Worm (Caenorhabditis elegans): ENCODE results near the gene tpan-1.

tpan-1 gene

ce11 chrV:20789105-20789504 is at the start of gene tpan-1:
Gene tpan-1, plus strand, starts transcription at chrV:20789502.
- peak; percentile 64 for TF ChIP-seq nhr-129 (tag; optimal IDR thresholded peaks at IDR 0.05)
- TF ChIP-seq F13H6.1 (tag; optimal IDR thresholded peaks at IDR 0.05): peak; percentile 53
- peak; percentile 75 for TF ChIP-seq lin-11 (tag; optimal IDR thresholded peaks at IDR 0.05)
- peak; percentile 76 for TF ChIP-seq crh-2 (tag; optimal IDR thresholded peaks at IDR 0.05)
- TF ChIP-seq mab-5 (tag; optimal IDR thresholded peaks at IDR 0.05): peak; percentile 22
- TF ChIP-seq ZK546.5 (tag; optimal IDR thresholded peaks at IDR 0.05): no peak
- TF ChIP-seq peb-1 (tag; optimal IDR thresholded peaks at IDR 0.05): no peak
- no peak for TF ChIP-seq dmd-4 (tag; optimal IDR thresholded peaks at IDR 0.05)
- TF ChIP-seq Y55F3AM.14 (GFP tag; optimal IDR thresholded peaks at IDR 0.05): peak; percentile 91
- TF ChIP-seq egl-27 (tag; optimal IDR thresholded peaks at IDR 0.05): peak; percentile 16
- TF ChIP-seq C34F6.9 (tag; optimal IDR thresholded peaks at IDR 0.05): peak; percentile 75
- peak; percentile 85 for TF ChIP-seq zag-1 (tag; optimal IDR thresholded peaks at IDR 0.05)
- TF ChIP-seq nhr-23 (tag; optimal IDR thresholded peaks at IDR 0.05): no peak
- TF ChIP-seq nhr-11 (tag; optimal IDR thresholded peaks at IDR 0.05): no peak
- TF ChIP-seq nhr-237 (tag; optimal IDR thresholded peaks at IDR 0.05): no peak
- no peak for TF ChIP-seq skn-1 (tag; optimal IDR thresholded peaks at IDR 0.05)
- TF ChIP-seq ztf-11 (tag; optimal IDR thresholded peaks at IDR 0.05): no peak
- TF ChIP-seq unc-62 (GFP tag; optimal IDR thresholded peaks at IDR 0.05): no peak
- peak; percentile 29 to 57 for TF ChIP-seq lsy-2 (tag; optimal IDR thresholded peaks at IDR 0.05)
- TF ChIP-seq mdl-1 (tag; optimal IDR thresholded peaks at IDR 0.05): peak in 1 of 2 experiments; percentile 73
- TF ChIP-seq sem-4 (tag; optimal IDR thresholded peaks at IDR 0.05): peak; percentile 36
- TF ChIP-seq snpc-4 (tag; optimal IDR thresholded peaks at IDR 0.05): no peak
- 0 out of 2 replicates have a peak, but pooled peaks have one; percentile 79 for TF ChIP-seq ztf-1 (GFP tag; conservative IDR thresholded peaks at IDR 0.05)
- TF ChIP-seq unc-55 (GFP tag; optimal IDR thresholded peaks at IDR 0.05): peak; percentile 90

- TF ChIP-seq unc-55 (GFP tag; optimal IDR thresholded peaks at IDR 0.05) (peak; percentile 54), lsy-2 (tag; optimal IDR thresholded peaks at IDR 0.05) (peak in 1 of 2 experiments; percentile 47), nhr-129 (tag; optimal IDR thresholded peaks at IDR 0.05) (peak; percentile 10), C34F6.9 (tag; optimal IDR thresholded peaks at IDR 0.05) (peak; percentile 46), nhr-23 (tag; optimal IDR thresholded peaks at IDR 0.05) (no peak), lin-13 (GFP tag; optimal IDR thresholded peaks at IDR 0.05) (peak; percentile 30)
These were observed 44.9 kb upstream of the tpan-1 start, which contains the start of gene dnj-25 for ce11 chrV:20744290-20744837. Gene dnj-25, minus strand, starts transcription at chrV:20744346.

DNA sequence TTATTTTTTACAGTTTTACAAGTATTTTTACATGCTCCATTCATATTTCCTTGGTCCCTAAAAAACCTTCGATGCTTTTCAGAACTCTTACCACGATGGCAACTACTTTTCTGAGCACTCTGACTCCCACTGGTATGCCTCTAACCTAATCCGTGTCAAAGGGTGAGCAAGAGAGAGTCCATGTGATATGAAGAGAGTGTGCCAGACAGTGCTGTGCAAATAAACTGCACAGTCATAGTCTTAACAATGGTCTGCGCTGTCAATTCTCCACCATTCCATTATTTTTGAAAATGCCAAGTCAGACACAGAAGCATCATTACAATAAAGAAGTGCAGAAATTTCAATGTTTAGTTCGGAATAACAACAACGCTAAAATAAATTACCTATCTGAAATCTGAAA is 44.0 kb upstream of the tpan-1 start:
- TF ChIP-seq F13H6.1 (tag; optimal IDR thresholded peaks at IDR 0.05): peak; percentile 26
- TF ChIP-seq mbf-1 (tag; optimal IDR thresholded peaks at IDR 0.05): no peak

DNA sequence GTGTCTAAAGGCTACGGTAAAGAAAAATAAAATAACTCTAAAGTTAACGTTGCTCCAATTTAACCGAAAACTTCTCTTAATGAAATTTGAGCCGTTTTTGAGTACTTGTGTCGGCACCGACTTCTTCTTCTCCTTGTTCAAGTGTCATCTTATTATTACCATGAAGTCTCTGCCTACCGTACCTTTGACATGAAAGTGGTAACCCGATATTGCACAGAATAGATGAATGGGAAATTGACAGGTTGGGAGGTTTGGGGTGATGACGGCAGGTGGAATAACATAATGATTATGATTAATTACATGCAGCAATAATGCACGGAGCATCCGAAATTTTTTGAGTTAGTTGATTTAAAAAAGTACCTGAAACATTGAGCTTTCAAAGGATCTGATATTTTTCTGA is 42.5 kb upstream of the tpan-1 start:
- TF ChIP-seq ama-1 (optimal IDR thresholded peaks at IDR 0.05) (no peak), F13H6.1 (tag; optimal IDR thresholded peaks at IDR 0.05) (peak; percentile 41), snpc-4 (tag; optimal IDR thresholded peaks at IDR 0.05) (no peak), C34F6.9 (tag; optimal IDR thresholded peaks at IDR 0.05) (no peak), alr-1 (tag; optimal IDR thresholded peaks at IDR 0.05) (no peak)

ce11 chrV:20747964-20748363 is 41.3 kb upstream of the tpan-1 start:
- TF ChIP-seq ceh-16 (tag; optimal IDR thresholded peaks at IDR 0.05): no peak
- no peak for TF ChIP-seq ZK546.5 (tag; optimal IDR thresholded peaks at IDR 0.05)
- no peak for TF ChIP-seq nhr-10 (tag; optimal IDR thresholded peaks at IDR 0.05)
- TF ChIP-seq nhr-21 (tag; optimal IDR thresholded peaks at IDR 0.05): no peak
- TF ChIP-seq nhr-129 (tag; optimal IDR thresholded peaks at IDR 0.05): no peak
- TF ChIP-seq sma-3 (GFP tag; optimal IDR thresholded peaks at IDR 0.05): no peak
- no peak for TF ChIP-seq blmp-1 (tag; optimal IDR thresholded peaks at IDR 0.05; ENCODE audit: insufficient read depth)
- TF ChIP-seq ztf-4 (tag; optimal IDR thresholded peaks at IDR 0.05): no peak
- no peak for TF ChIP-seq sem-4 (tag; optimal IDR thresholded peaks at IDR 0.05)
- TF ChIP-seq zag-1 (tag; optimal IDR thresholded peaks at IDR 0.05): no peak
- no peak for TF ChIP-seq lin-11 (tag; optimal IDR thresholded peaks at IDR 0.05)
- no peak for TF ChIP-seq nhr-25 (tag; optimal IDR thresholded peaks at IDR 0.05)
- no peak for TF ChIP-seq dmd-4 (tag; optimal IDR thresholded peaks at IDR 0.05)
- no peak for TF ChIP-seq mdl-1 (tag; optimal IDR thresholded peaks at IDR 0.05)

Measured in whole organism, L2 larva.